Worm (Caenorhabditis elegans): Measurements from ENCODE around the gene otub-1.

DNA sequence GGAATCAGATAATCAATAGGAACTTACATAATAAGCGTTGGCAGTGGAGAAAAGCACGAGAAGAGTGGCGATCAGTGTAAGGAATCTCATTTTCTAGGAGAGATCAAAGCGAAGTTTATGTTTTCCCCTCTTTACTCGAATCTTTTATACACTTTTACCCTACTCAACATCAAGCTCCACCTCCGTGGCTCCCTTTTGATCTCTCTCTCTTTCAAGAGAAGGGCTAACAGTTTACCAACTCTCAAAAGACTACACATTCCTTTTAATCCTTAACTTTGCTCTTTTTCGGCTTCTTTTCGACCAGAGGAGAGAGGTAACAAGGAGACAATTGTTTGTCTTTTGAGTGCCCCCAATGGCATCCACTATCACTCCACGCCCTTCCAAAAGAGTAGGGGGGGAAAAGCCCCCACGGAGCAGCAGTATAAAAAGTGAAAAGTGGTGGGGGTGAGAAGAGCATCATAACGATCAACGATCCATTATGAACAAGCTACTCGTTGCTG lies 21.2 kb downstream of the otub-1 start, which contains the start of the genes C01G10.15 and C01G10.6:
- no peak for TF ChIP-seq zag-1 (tag; optimal IDR thresholded peaks at IDR 0.05)
- TF ChIP-seq unc-62 (GFP tag; optimal IDR thresholded peaks at IDR 0.05) = no peak
- TF ChIP-seq jun-1 (tag; optimal IDR thresholded peaks at IDR 0.05) = no peak
- no peak for TF ChIP-seq ztf-4 (tag; optimal IDR thresholded peaks at IDR 0.05)
- no peak for TF ChIP-seq fkh-10 (GFP tag; optimal IDR thresholded peaks at IDR 0.05)
- no peak for TF ChIP-seq ZK546.5 (tag; optimal IDR thresholded peaks at IDR 0.05)
- TF ChIP-seq fos-1 (tag; optimal IDR thresholded peaks at IDR 0.05) = no peak
- no peak for TF ChIP-seq nhr-23 (tag; optimal IDR thresholded peaks at IDR 0.05)
- TF ChIP-seq lin-15B (tag; optimal IDR thresholded peaks at IDR 0.05) = no peak

Measured in whole organism, L3 larva.